ENCODE assay signal across 1 fruit fly cellular context in the genomic region with DNA sequence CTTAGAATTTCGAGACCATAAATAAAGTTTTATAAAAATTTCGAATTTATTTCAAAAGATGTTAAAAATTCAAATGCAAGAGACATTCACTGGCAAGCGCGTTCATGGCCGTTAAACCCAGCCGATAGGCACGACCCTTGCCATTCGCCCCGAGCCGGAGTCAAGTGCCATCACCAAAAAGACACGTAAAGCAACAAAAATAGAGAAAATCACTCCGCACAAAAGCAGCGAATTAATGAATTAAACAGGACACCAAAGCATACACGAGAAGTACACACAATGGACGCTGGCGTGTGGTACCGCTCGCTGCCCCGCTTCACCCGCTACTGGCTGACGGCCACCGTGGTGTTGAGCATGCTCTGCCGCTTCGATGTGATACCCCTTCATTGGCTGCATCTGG.
TF ChIP-seq lines count a peak whose summit lies in the region.

A gene (plus strand): TSS at position 1 of the 400 bp plus-strand sequence.

TF ChIP-seq in whole organism, embryonic, 481 proteins besides CTCF, POLR2A, EP300 and RAD21 (continued from another document):
- TF ChIP-seq CG6689 (GFP tag; IDR thresholded peaks at IDR 0.05; lab: Robert Waterston, UW) (no peak), luna (GFP tag; optimal IDR thresholded peaks at IDR 0.05; lab: Kevin White, UChicago) (no peak), CG13424 (tag; optimal IDR thresholded peaks at IDR 0.05; lab: Kevin White, UChicago) (no peak)
